Worm (Caenorhabditis elegans): ENCODE data around the gene irld-1.

ce11 chrV:4364517-4364916 is 28.0 kb downstream of the irld-1 start, which contains the start of gene grl-13:
- TF ChIP-seq dpl-1 (GFP tag; optimal IDR thresholded peaks at IDR 0.05) (no peak), cebp-1 (GFP tag; IDR thresholded peaks at IDR 0.05) (no peak), cebp-1 (tag; optimal IDR thresholded peaks at IDR 0.05) (no peak), snpc-3.4 (tag; optimal IDR thresholded peaks at IDR 0.05) (no peak), snpc-4 (GFP tag; optimal IDR thresholded peaks at IDR 0.05) (no peak), snpc-4 (tag; optimal IDR thresholded peaks at IDR 0.05) (no peak), nfya-2 (GFP tag; IDR thresholded peaks at IDR 0.05) (no peak)

Data from whole organism, young adult.